Worm (Caenorhabditis elegans): ENCODE results near the gene efn-2.

efn-2 gene

DNA sequence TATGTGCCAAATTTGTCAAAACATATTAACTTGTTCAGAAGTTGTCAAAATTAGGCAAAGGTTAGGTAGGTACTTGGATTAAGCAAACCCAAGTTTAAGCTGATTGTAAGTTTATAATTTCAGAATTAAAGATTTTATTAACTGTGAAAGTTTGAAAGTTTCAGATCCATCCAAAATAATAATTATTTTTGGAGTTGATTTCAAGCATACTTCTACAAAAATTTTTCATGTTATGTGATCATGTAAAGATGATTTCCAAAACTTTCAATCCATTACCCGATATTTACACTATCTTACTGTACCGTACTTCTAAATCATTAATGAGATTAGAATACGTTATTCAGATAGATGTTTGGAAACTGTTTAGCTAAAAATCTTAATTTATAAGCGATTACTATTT lies 11.5 kb upstream of the efn-2 start:
- TF ChIP-seq aha-1 (tag) (peak; percentile 97), saeg-2 (GFP tag; IDR thresholded peaks at IDR 0.05) (no peak)

DNA sequence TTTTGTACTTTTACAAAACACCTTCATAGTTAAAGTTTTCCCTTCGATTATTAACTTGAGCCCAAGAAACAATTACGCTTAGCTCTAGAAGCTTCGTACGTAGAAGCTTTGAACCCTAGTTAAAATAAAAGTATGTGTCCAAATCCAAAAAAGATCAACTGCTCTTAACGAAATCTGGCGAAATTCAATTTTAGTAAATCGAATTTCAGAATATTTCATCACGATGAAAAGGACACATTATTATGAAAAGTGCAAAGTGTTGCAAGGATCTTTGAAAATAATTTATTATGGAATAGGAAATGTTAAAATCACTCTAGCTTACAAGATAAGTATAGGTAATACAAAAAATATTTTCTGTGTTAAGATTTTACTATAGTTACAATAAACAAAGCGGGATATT lies 10.9 kb upstream of the efn-2 start:
- no peak for TF ChIP-seq lsy-2 (tag; optimal IDR thresholded peaks at IDR 0.05)
- no peak for TF ChIP-seq T20F7.1 (GFP tag; optimal IDR thresholded peaks at IDR 0.05)
- peak; percentile 68 for TF ChIP-seq ces-1 (GFP tag; optimal IDR thresholded peaks at IDR 0.05)
- no peak for TF ChIP-seq F44E2.7 (GFP tag; IDR thresholded peaks at IDR 0.05)

DNA sequence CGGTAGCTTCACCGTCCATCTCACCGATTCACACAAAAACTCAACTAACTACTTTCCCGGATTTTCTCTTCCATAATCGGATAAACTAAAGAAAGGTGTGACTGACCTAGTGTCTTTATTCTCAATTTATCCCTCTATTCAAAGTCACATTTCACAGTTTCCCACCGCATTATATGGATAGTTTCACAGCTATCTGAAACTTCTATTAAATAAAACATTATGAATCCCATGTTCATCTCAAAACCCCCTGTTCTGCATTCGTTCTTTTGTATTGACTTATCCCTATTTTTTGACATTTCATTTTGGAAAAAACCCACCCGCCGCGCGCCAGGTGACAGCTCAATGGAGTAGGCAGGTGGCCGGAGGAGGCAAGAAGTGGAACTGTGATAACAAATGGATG lies 8.3 kb upstream of the efn-2 start:
- no peak for TF ChIP-seq attf-4 (tag; optimal IDR thresholded peaks at IDR 0.05)
- peak in 1 of 2 experiments; percentile 95 for TF ChIP-seq unc-62 (GFP tag; optimal IDR thresholded peaks at IDR 0.05 in 1 of 2)
- no peak for TF ChIP-seq unc-62 (tag; optimal IDR thresholded peaks at IDR 0.05)
- no peak for TF ChIP-seq nhr-41 (GFP tag; IDR thresholded peaks at IDR 0.05)
- no peak for TF ChIP-seq lin-15B (tag; optimal IDR thresholded peaks at IDR 0.05)

DNA sequence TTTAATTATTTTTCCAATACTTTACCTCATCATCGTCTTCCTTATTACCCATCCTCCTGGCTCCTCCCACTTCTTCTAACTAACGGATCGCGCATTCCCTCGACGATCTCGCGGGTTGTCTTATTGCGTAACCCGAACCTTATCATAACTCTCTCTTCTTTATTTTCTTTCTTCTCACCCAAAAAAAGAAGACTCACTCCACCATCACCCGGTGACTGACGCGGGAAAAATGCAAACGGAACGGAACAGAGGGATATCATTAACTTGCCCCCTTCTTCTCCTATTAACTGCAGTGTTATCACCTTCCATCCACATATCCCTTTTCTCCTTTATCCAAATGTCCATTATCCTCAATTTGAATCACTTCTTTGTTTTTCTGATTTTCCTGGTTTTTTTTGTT lies 6.1 kb upstream of the efn-2 start:
- TF ChIP-seq ztf-11 (tag; optimal IDR thresholded peaks at IDR 0.05) (no peak), lin-38 (GFP tag; IDR thresholded peaks at IDR 0.05) (no peak), madf-9 (GFP tag; conservative IDR thresholded peaks at IDR 0.05) (no peak), nhr-6 (tag; optimal IDR thresholded peaks at IDR 0.05) (no peak)

DNA sequence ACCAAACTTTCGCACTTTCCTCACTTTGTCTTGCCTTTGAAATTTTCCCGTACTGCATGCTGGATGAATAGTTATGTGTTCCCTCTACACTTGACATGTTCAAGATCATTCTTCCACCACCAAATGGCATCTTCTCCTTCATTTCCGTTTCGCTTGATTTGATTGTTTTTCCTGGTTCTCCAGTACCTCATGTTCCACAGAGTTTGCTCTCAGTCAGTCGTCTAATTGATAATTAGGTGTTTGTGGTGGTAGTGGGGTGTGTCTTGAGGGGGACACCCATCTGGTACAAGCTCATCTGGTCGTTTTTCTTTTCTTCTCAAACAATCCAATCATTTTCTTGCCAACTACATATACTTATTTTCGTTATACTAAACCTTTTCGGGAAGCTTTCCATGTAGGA lies 5.1 kb upstream of the efn-2 start:
- TF ChIP-seq F44E2.7 (GFP tag; IDR thresholded peaks at IDR 0.05) (no peak), fkh-10 (GFP tag; optimal IDR thresholded peaks at IDR 0.05) (no peak), mdt-29 (GFP tag; IDR thresholded peaks at IDR 0.05) (no peak), php-3 (GFP tag; IDR thresholded peaks at IDR 0.05) (no peak), daf-12 (tag; optimal IDR thresholded peaks at IDR 0.05) (no peak), aha-1 (tag) (no peak), ctbp-1 (GFP tag; IDR thresholded peaks at IDR 0.05) (no peak), tra-1 (GFP tag; IDR thresholded peaks at IDR 0.05) (no peak), nhr-11 (tag; optimal IDR thresholded peaks at IDR 0.05) (no peak), ZK546.5 (tag; optimal IDR thresholded peaks at IDR 0.05) (no peak), ztf-7 (tag; optimal IDR thresholded peaks at IDR 0.05) (no peak), pqm-1 (tag; optimal IDR thresholded peaks at IDR 0.05) (no peak), Y5F2A.4 (GFP tag; optimal IDR thresholded peaks at IDR 0.05) (no peak)

DNA sequence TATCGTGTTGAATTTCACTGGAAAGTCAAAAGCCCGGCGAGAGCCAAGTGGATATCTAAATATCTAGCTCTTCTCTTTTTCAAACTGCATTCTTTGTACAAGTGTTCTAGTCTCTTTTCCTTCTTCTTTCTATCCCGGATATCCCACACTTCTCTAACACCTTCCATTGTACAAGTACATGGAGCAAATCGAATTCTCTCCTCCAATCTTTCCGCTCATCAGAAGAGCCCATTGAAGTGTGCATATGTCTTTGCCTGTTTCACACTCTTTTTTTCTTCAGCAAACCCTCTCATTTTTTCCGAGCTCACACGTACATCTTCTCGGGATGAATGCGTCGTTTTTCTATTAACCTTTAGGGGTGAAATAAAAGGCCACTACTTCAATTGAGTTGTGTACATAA lies 2.7 kb upstream of the efn-2 start:
- TF ChIP-seq ztf-11 (tag; optimal IDR thresholded peaks at IDR 0.05) (no peak), hlh-11 (tag; optimal IDR thresholded peaks at IDR 0.05) (no peak), ama-1 (optimal IDR thresholded peaks at IDR 0.05) (no peak), ces-1 (GFP tag; optimal IDR thresholded peaks at IDR 0.05) (peak; percentile 81), fkh-10 (GFP tag; optimal IDR thresholded peaks at IDR 0.05) (peak; percentile 67), saeg-2 (GFP tag; IDR thresholded peaks at IDR 0.05) (no peak), attf-4 (tag; optimal IDR thresholded peaks at IDR 0.05) (no peak), nhr-48 (tag; optimal IDR thresholded peaks at IDR 0.05) (no peak)

DNA sequence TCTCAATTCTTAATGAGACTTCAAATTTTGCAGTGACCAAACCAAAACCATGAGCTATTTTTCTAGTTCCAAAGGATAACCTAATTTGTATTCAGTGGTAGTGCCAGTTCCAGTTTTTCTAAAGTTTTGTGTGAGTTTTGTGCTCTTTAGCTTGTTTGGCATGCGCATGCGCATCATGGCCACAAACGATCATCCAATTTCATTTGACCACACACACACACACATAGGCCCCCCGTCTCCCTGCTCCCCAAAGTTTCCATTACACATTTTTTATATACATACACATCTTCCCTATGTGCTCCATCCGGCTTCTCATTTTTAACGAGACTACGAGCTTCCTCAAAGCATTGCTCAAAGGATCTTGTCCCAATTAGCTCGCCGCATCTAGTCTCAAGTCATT lies 1.7 kb upstream of the efn-2 start:
- no peak for TF ChIP-seq nhr-48 (tag; optimal IDR thresholded peaks at IDR 0.05)
- TF ChIP-seq zag-1 (tag; optimal IDR thresholded peaks at IDR 0.05): no peak
- peak; percentile 81 for TF ChIP-seq aha-1 (tag)
- TF ChIP-seq egl-27 (tag; optimal IDR thresholded peaks at IDR 0.05): no peak
- no peak for TF ChIP-seq ztf-11 (tag; optimal IDR thresholded peaks at IDR 0.05)
- TF ChIP-seq ceh-82 (tag; optimal IDR thresholded peaks at IDR 0.05): no peak
- no peak for TF ChIP-seq ces-1 (GFP tag; optimal IDR thresholded peaks at IDR 0.05)
- TF ChIP-seq unc-62 (GFP tag; optimal IDR thresholded peaks at IDR 0.05 in 1 of 2): no peak
- TF ChIP-seq unc-62 (tag; optimal IDR thresholded peaks at IDR 0.05): no peak

All from whole organism, L4 larva.